Fruit fly (Drosophila melanogaster) whole organism: ENCODE data around the gene CG11815.

Experiments used
- CG8478 ChIP-seq: fragments of >200 bp; optimal IDR thresholded peaks from 2 replicates; lab custom pipeline; 2018; ENCODE audit warnings: inconsistent platforms
- Dll ChIP-seq: fragments of >200 bp; optimal IDR thresholded peaks from 2 replicates; lab custom pipeline; 2017
- psq ChIP-seq: fragments of >200 bp; optimal IDR thresholded peaks from 2 replicates; lab custom pipeline; 2017
- usp ChIP-seq: fragments of >200 bp; optimal IDR thresholded peaks from 2 replicates; lab custom pipeline; 2017; ENCODE audit warnings: missing biosample characterization, missing genetic modification characterization, mixed read lengths

DNA sequence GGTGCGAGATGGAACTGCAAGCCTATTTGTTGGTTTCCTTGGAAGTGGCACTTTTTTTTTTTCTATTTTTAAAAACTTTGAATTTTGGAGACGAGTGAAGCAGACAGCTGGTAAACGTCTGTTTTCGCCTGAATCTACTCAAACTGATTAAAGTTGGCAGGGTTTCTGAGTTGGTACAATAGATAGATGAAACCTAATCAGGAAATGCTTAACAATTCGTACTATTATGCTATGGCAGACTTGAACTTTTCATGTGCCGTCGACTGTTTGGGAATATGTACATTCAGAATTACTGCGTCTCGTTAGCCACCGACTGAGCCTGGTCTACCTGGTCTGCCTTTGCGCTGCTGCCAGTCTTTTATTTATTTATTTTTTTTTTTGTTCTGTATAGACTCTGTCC lies 34.6 kb upstream of the CG11815 start, which contains the start of gene CG42841:
- no peak for TF ChIP-seq Dll (lab: Kevin White, UChicago)
- TF ChIP-seq CG8478 (lab: Kevin White, UChicago) = no peak
- TF ChIP-seq psq (lab: Kevin White, UChicago) = no peak
- TF ChIP-seq usp = no peak
